Fruit fly (Drosophila melanogaster): ENCODE results near the gene mRpS35.

DNA sequence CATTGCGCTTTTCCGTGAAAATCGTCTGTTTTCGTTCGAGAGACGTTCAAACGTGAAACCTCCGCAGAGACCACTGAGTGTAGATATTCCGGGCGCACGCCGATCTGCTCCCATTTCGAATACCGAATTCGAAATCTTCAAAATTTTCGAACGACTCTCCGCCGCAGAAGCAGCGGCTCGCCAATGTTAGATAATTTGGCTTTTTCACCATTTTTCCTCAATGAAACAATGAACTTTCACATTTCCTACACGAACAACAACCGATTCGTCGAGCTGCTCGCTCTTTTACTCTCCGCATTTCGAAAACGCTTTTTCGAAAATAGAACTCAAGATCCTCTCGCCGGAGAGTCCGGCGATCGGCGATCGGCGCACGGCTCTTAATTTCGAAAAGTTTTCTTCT lies 18.6 kb upstream of the mRpS35 start:
- no peak for TF ChIP-seq Clk (GFP tag; optimal IDR thresholded peaks at IDR 0.05)
- TF ChIP-seq CG5204 (GFP tag; optimal IDR thresholded peaks at IDR 0.05): no peak
- TF ChIP-seq Mnt (GFP tag; optimal IDR thresholded peaks at IDR 0.05): no peak
- TF ChIP-seq CG14711 (tag; optimal IDR thresholded peaks at IDR 0.05): no peak
- TF ChIP-seq toe (GFP tag; optimal IDR thresholded peaks at IDR 0.05): no peak
- no peak for TF ChIP-seq cic (GFP tag; optimal IDR thresholded peaks at IDR 0.05)
- TF ChIP-seq kay (GFP tag; ENCODE audit: borderline replicate concordance): no peak
- TF ChIP-seq bab1 (GFP tag; optimal IDR thresholded peaks at IDR 0.05): no peak
- TF ChIP-seq Hr96 (GFP tag; optimal IDR thresholded peaks at IDR 0.05): no peak
- no peak for TF ChIP-seq CG12768 (GFP tag; optimal IDR thresholded peaks at IDR 0.05)

Data from whole organism, adult.